Fruit fly (Drosophila melanogaster) whole organism, wandering third instar larva: Measurements from ENCODE around the gene Rrp40.

ENCODE experiments used
- CG32264 ChIP-seq: fragments of 200-800 bp; sonication (Bioruptor generic); optimal IDR thresholded peaks from 2 replicates; lab custom pipeline; 2016; ENCODE audit warnings: missing biosample characterization, missing genetic modification characterization
- CG9705 ChIP-seq: fragments of 200-800 bp; sonication (Bioruptor generic); optimal IDR thresholded peaks from 2 replicates; lab custom pipeline; 2018; ENCODE audit warnings: missing biosample characterization, mild to moderate bottlenecking, missing genetic modification characterization
- CrebA ChIP-seq: fragments of 200-800 bp; sonication (Bioruptor generic); optimal IDR thresholded peaks from 2 replicates; lab custom pipeline; 2016; ENCODE audit warnings: missing biosample characterization, mild to moderate bottlenecking, missing genetic modification characterization, borderline replicate concordance
- Dfd ChIP-seq: fragments of >200 bp; optimal IDR thresholded peaks from 2 replicates; lab custom pipeline; 2017; ENCODE audit warnings: missing biosample characterization, missing genetic modification characterization
- Dif ChIP-seq: fragments of 200-275, 200-300 bp; sonication (Bioruptor generic); optimal IDR thresholded peaks from 2 replicates; lab custom pipeline; 2018; ENCODE audit warnings: missing biosample characterization, missing genetic modification characterization; ENCODE audit not compliant: partially characterized antibody
- HLH106 ChIP-seq: fragments of 200-800 bp; optimal IDR thresholded peaks from 3 replicates; lab custom pipeline; 2019; ENCODE audit warnings: missing biosample characterization, mild to moderate bottlenecking, missing genetic modification characterization, moderate library complexity
- Hnf4 ChIP-seq: fragments of 200-800 bp; sonication (Bioruptor generic); optimal IDR thresholded peaks from 2 replicates; lab custom pipeline; 2016; ENCODE audit warnings: missing biosample characterization, mild to moderate bottlenecking, missing genetic modification characterization
- Hr78 ChIP-seq: fragments of >200 bp; optimal IDR thresholded peaks from 2 replicates; lab custom pipeline; 2017; ENCODE audit warnings: missing biosample characterization, missing genetic modification characterization
- Hr83 ChIP-seq: fragments of 200-300 bp; sonication (Bioruptor generic); optimal IDR thresholded peaks from 2 replicates; lab custom pipeline; 2016; ENCODE audit warnings: missing biosample characterization, mild to moderate bottlenecking, missing genetic modification characterization, moderate library complexity; ENCODE audit not compliant: poor library complexity, severe bottlenecking
- Jra ChIP-seq: sonication (Bioruptor generic); optimal IDR thresholded peaks from 2 replicates; lab custom pipeline; 2016; ENCODE audit warnings: missing biosample characterization, missing genetic modification characterization
- Mio ChIP-seq: sonication (Bioruptor generic); optimal IDR thresholded peaks from 2 replicates; lab custom pipeline; 2016; ENCODE audit warnings: missing biosample characterization, missing genetic modification characterization
- Myc ChIP-seq: fragments of >200 bp; optimal IDR thresholded peaks from 2 replicates; lab custom pipeline; 2017
- OdsH ChIP-seq: fragments of 200-800 bp; sonication (Bioruptor generic); optimal IDR thresholded peaks from 2 replicates; lab custom pipeline; 2016; ENCODE audit warnings: missing biosample characterization, mild to moderate bottlenecking, missing genetic modification characterization
- Rel ChIP-seq, 2 experiments: fragments of 200-800 bp; sonication (Bioruptor generic) in 1 of 2; optimal IDR thresholded peaks; 2 replicates in 1 of 2; 3 replicates in 1 of 2; lab custom pipeline; 2016 to 2019; ENCODE audit warnings: mild to moderate bottlenecking in 2 of 2, missing biosample characterization in 2 of 2, missing genetic modification characterization in 2 of 2, moderate library complexity in 1 of 2
- Sp1 ChIP-seq: fragments of 200-800 bp; sonication (Bioruptor generic); optimal IDR thresholded peaks from 3 replicates; lab custom pipeline; 2019; ENCODE audit warnings: missing biosample characterization, mild to moderate bottlenecking, missing genetic modification characterization, moderate library complexity
- Vsx2 ChIP-seq: fragments of 200-300, 225-300 bp; sonication (Bioruptor generic); optimal IDR thresholded peaks from 2 replicates; lab custom pipeline; 2018; ENCODE audit warnings: missing biosample characterization, missing genetic modification characterization; ENCODE audit not compliant: partially characterized antibody
- br ChIP-seq: fragments of 200-800 bp; sonication (Bioruptor generic); optimal IDR thresholded peaks from 2 replicates; lab custom pipeline; 2016; ENCODE audit warnings: missing biosample characterization, missing genetic modification characterization
- brk ChIP-seq: fragments of 200-800 bp; sonication (Bioruptor generic); optimal IDR thresholded peaks from 2 replicates; lab custom pipeline; 2016; ENCODE audit warnings: missing biosample characterization, mild to moderate bottlenecking, missing genetic modification characterization
- dl ChIP-seq, 2 experiments: fragments of 175-275, 200-275 bp in 1 of 2; fragments of 200-275 bp in 1 of 2; sonication (Bioruptor generic); optimal IDR thresholded peaks; lab custom pipeline; 2018; ENCODE audit warnings: mild to moderate bottlenecking in 2 of 2, missing biosample characterization in 2 of 2, missing genetic modification characterization in 2 of 2, moderate library complexity in 2 of 2; ENCODE audit not compliant: partially characterized antibody in 2 of 2, insufficient read depth in 1 of 2
- dmrt93B ChIP-seq: fragments of 200-800 bp; sonication (Bioruptor generic); optimal IDR thresholded peaks from 2 replicates; lab custom pipeline; 2018; ENCODE audit warnings: missing biosample characterization, mild to moderate bottlenecking, missing genetic modification characterization
- ey ChIP-seq: fragments of 200-800 bp; sonication (Bioruptor generic); optimal IDR thresholded peaks from 2 replicates; lab custom pipeline; 2016; ENCODE audit warnings: missing biosample characterization, missing genetic modification characterization
- foxo ChIP-seq, 2 experiments: fragments of 200-800 bp; sonication (Bioruptor generic); optimal IDR thresholded peaks; 2 replicates in 1 of 2; 3 replicates in 1 of 2; lab custom pipeline; 2016 to 2017; ENCODE audit warnings: missing biosample characterization in 2 of 2, missing genetic modification characterization in 2 of 2
- fru ChIP-seq: fragments of 200-800 bp; sonication (Bioruptor generic); optimal IDR thresholded peaks from 3 replicates; lab custom pipeline; 2016; ENCODE audit warnings: missing biosample characterization, mild to moderate bottlenecking, missing genetic modification characterization
- h ChIP-seq: fragments of 200-800 bp; sonication (Bioruptor generic); optimal IDR thresholded peaks from 3 replicates; lab custom pipeline; 2016; ENCODE audit warnings: missing biosample characterization, mild to moderate bottlenecking, missing genetic modification characterization
- lola ChIP-seq: fragments of >200 bp; optimal IDR thresholded peaks from 2 replicates; lab custom pipeline; 2017; ENCODE audit warnings: missing biosample characterization, missing genetic modification characterization
- psq ChIP-seq: fragments of 200-800 bp; sonication (Bioruptor generic); optimal IDR thresholded peaks from 3 replicates; lab custom pipeline; 2017; ENCODE audit warnings: missing biosample characterization, mild to moderate bottlenecking, missing genetic modification characterization, moderate library complexity
- rgr ChIP-seq: fragments of 200-800 bp; sonication (Bioruptor generic); optimal IDR thresholded peaks from 3 replicates; lab custom pipeline; 2016; ENCODE audit warnings: missing biosample characterization, mild to moderate bottlenecking, missing genetic modification characterization
- sage ChIP-seq: fragments of 200-800 bp; sonication (Bioruptor generic); optimal IDR thresholded peaks from 2 replicates; lab custom pipeline; 2016; ENCODE audit warnings: missing biosample characterization, mild to moderate bottlenecking, missing genetic modification characterization
- sv ChIP-seq: fragments of 200-800 bp; sonication (Bioruptor generic); optimal IDR thresholded peaks from 3 replicates; lab custom pipeline; 2016; ENCODE audit warnings: missing biosample characterization, missing genetic modification characterization
- tai ChIP-seq: sonication (Bioruptor generic); optimal IDR thresholded peaks from 2 replicates; lab custom pipeline; 2016; ENCODE audit warnings: missing biosample characterization, missing genetic modification characterization

The Rrp40 gene

DNA sequence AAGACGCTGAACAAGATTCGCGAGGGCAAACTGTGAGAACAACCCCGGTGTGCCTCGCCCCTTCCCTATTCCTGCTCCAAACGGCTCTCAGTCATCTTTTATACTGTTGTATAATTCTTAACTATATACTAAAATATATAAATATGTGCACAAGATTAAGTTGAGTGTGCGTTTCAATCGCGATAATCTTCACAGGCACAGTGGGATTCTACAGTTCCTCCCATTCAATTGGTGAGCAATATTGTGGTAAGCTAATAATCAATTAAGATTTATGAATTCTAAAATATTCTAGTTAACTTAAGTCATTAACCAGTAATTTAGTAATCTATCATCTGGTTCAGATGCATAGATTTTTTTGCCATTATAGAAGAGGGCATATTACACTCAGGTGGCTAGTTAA, 2.4 kb downstream of the Rrp40 start:
- TF ChIP-seq Sp1 (GFP tag; lab: Kevin White, UChicago) (peak; percentile 5), Hr78 (GFP tag; lab: Kevin White, UChicago) (no peak)

DNA sequence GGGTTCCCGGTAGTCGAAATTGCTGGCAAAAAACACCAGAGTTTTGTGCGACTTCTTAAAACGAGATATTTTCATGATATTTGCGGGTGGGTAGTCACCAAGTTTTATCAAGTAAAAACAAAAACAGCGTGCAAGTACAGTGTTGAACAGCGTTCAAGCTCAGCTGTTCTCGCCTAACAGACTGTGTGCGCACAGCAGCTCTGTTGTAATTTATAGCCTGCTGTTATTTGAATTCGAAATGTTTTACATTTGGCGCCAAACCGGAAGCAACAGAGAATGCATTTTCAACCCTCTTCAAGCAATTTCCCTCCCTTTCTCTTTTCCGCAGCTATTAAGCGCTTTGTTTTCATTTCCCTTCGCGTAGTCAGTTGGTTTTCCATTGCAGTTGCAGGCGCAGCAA, 3.7 kb downstream of the Rrp40 start, which contains the start of the genes CG17652 and CG17646:
TSS of gene CG17652 (minus strand) at position 168 of the 400 bp plus-strand sequence.
TSS of gene CG17646 (plus strand) at position 336 of the 400 bp plus-strand sequence.
- TF ChIP-seq Hnf4 (peak; percentile 28), OdsH (GFP tag; lab: Kevin White, UChicago) (peak; percentile 10), Rel (GFP tag; optimal IDR thresholded peaks at IDR 0.05; lab: Kevin White, UChicago) (no peak), Rel (tag; optimal IDR thresholded peaks at IDR 0.05; lab: Kevin White, UChicago) (peak; percentile 65), Hr83 (GFP tag; lab: Kevin White, UChicago) (no peak)

dm6 chr2L:1733155-1733813, 4.8 kb downstream of the Rrp40 start:
- no peak for TF ChIP-seq sage (GFP tag; lab: Kevin White, UChicago)
- no peak for TF ChIP-seq Mio
- no peak for TF ChIP-seq Dfd (GFP tag; lab: Kevin White, UChicago)
- TF ChIP-seq CrebA (GFP tag; lab: Kevin White, UChicago) = no peak
- no peak for TF ChIP-seq Hr78 (GFP tag; lab: Kevin White, UChicago)
- no peak for TF ChIP-seq lola
- TF ChIP-seq h = no peak
- TF ChIP-seq CG32264 (GFP tag; lab: Kevin White, UChicago) = no peak

DNA sequence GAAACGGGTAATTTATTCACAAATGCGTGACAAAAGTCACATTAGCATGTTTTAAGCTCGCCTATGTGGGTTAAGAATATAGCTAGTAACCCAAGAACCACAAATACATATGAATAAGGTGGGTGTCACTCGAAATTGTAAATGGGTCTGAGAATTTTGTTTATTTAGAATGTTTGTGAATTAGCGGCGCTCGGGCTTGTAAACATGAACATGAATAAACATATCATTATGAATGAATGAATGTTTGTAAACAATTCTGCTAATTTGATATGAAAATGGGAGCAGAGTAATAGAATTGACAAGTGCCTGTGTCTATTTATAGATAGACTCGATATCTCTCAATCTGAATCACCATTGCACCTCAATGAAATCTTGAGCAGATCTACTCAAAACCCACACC, 6.6 kb downstream of the Rrp40 start:
- TF ChIP-seq Hnf4 (no peak), CG9705 (GFP tag; lab: Kevin White, UChicago) (no peak), CG32264 (GFP tag; lab: Kevin White, UChicago) (no peak), Myc (lab: Kevin White, UChicago) (no peak), brk (GFP tag; lab: Kevin White, UChicago) (no peak), HLH106 (no peak), Rel (GFP tag; optimal IDR thresholded peaks at IDR 0.05; lab: Kevin White, UChicago) (no peak), Rel (tag; optimal IDR thresholded peaks at IDR 0.05; lab: Kevin White, UChicago) (no peak)

dm6 chr2L:1737057-1737581, 8.6 kb downstream of the Rrp40 start:
- TF ChIP-seq Mio (no peak), br (peak; percentile 48), fru (peak; percentile 78), Hnf4 (peak; percentile 31), Dif (GFP tag; lab: Kevin White, UChicago) (peak; percentile 78), h (peak; percentile 69), HLH106 (peak; percentile 16), Sp1 (GFP tag; lab: Kevin White, UChicago) (no peak), dmrt93B (GFP tag; lab: Kevin White, UChicago) (no peak), foxo (GFP tag; optimal IDR thresholded peaks at IDR 0.05; lab: Kevin White, UChicago) (peak in 1 of 2 experiments; percentile 68), Vsx2 (GFP tag; lab: Kevin White, UChicago) (no peak), ey (peak; percentile 77), dl (GFP tag; optimal IDR thresholded peaks at IDR 0.05; lab: Kevin White, UChicago; ENCODE audit: insufficient read depth in 1 of 2, partially characterized antibody in 2 of 2) (peak in 1 of 2 experiments; percentile 34), tai (GFP tag; lab: Kevin White, UChicago) (no peak), psq (GFP tag; lab: Kevin White, UChicago) (peak; percentile 42), Jra (GFP tag; lab: Kevin White, UChicago) (no peak), brk (GFP tag; lab: Kevin White, UChicago) (no peak), rgr (peak; percentile 46), OdsH (GFP tag; lab: Kevin White, UChicago) (peak; percentile 64), sv (GFP tag; lab: Kevin White, UChicago) (peak; percentile 92)
